Worm (Caenorhabditis elegans): Measurements from ENCODE around the gene ZC204.14.

ce11 chrII:1653397-1653796 lies 9.4 kb downstream of the ZC204.14 start, which contains the start of gene fbxb-15:
- no peak for TF ChIP-seq lsy-2 (tag; optimal IDR thresholded peaks at IDR 0.05)
- TF ChIP-seq C04F5.9 (tag; optimal IDR thresholded peaks at IDR 0.05), result no peak
- no peak for TF ChIP-seq ets-5 (GFP tag; IDR thresholded peaks at IDR 0.05)
- no peak for TF ChIP-seq mdl-1 (tag; optimal IDR thresholded peaks at IDR 0.05)
- TF ChIP-seq aly-2 (tag; optimal IDR thresholded peaks at IDR 0.05), result no peak
- TF ChIP-seq efl-3 (GFP tag; optimal IDR thresholded peaks at IDR 0.05), result no peak
- no peak for TF ChIP-seq sup-37 (GFP tag; optimal IDR thresholded peaks at IDR 0.05)
- no peak for TF ChIP-seq unc-62 (GFP tag; optimal IDR thresholded peaks at IDR 0.05)
- TF ChIP-seq nhr-90 (tag; optimal IDR thresholded peaks at IDR 0.05; ENCODE audit: poor library complexity), result no peak
- no peak for TF ChIP-seq ama-1 (optimal IDR thresholded peaks at IDR 0.05)
- TF ChIP-seq nhr-47 (tag; optimal IDR thresholded peaks at IDR 0.05), result no peak
- TF ChIP-seq nhr-76 (tag; optimal IDR thresholded peaks at IDR 0.05), result no peak

All from whole organism, L1 larva.